Fruit fly (Drosophila melanogaster): ENCODE data around the gene CG44325.

CG44325 gene

DNA sequence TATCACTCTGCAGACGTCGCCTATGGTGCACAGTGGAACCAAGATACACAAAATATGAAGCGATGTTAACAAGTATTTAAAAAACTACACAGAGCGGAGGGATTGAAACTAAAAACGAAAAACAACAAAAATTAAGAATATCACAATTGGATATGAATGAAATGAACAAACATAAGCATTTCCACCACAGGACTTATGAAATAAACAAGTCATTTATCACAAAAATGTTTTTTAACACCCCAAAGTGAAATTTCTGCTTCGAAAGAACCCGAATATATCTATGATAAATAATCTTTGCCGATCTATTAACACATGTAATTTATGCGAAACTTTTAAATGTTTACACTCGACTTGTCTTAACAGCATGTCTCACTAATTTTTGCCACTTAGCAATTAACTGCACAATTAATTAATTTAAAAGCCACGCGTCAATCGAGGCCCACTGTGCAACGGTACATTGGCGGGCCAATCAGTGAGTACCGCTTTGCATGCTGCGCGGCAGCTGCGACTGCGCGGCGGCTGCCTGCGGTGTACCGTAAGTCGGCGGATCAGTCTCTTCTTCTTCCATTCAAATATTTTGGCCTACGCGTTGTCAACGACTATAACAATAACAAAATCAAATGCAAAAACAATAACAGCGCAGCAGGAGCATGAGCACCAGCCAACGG, 36.4 kb downstream of the CG44325 start:
- peak; percentile 2 for TF ChIP-seq h (GFP tag; optimal IDR thresholded peaks at IDR 0.05)
- peak; percentile 6 for TF ChIP-seq sv (GFP tag; optimal IDR thresholded peaks at IDR 0.05)
- no peak for TF ChIP-seq CrebA (GFP tag; optimal IDR thresholded peaks at IDR 0.05; ENCODE audit: borderline replicate concordance)
- TF ChIP-seq ey (GFP tag; optimal IDR thresholded peaks at IDR 0.05): no peak
- peak in 1 of 2 experiments; percentile 0 for TF ChIP-seq foxo (GFP tag; optimal IDR thresholded peaks at IDR 0.05)
- peak; percentile 43 for TF ChIP-seq woc (GFP tag; optimal IDR thresholded peaks at IDR 0.05)
- TF ChIP-seq Mio (GFP tag; optimal IDR thresholded peaks at IDR 0.05): no peak

DNA sequence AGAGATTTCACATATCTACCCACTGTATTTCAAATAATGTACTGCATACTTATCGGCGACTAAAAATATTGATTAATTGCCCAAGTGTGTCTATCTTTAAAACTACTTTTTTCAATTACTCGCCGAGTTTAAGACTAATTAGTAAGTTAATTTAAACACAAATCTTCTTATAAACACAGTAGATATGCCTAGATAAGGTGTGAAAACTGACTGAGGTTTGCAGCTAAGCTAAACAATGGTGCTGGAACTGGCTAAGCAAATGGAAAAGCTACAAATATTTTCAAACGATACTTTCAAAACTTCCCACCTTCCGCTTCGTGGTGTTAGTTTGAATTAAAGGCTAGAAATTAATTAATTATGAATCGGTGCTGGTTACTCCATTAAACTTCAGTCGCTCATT, 37.4 kb downstream of the CG44325 start:
- TF ChIP-seq GATAd (GFP tag; optimal IDR thresholded peaks at IDR 0.05): no peak
- TF ChIP-seq lola (GFP tag; optimal IDR thresholded peaks at IDR 0.05): no peak
- TF ChIP-seq Myc (optimal IDR thresholded peaks at IDR 0.05): peak; percentile 53
- TF ChIP-seq dmrt93B (GFP tag; optimal IDR thresholded peaks at IDR 0.05): no peak
- no peak for TF ChIP-seq CG9705 (GFP tag; optimal IDR thresholded peaks at IDR 0.05)

DNA sequence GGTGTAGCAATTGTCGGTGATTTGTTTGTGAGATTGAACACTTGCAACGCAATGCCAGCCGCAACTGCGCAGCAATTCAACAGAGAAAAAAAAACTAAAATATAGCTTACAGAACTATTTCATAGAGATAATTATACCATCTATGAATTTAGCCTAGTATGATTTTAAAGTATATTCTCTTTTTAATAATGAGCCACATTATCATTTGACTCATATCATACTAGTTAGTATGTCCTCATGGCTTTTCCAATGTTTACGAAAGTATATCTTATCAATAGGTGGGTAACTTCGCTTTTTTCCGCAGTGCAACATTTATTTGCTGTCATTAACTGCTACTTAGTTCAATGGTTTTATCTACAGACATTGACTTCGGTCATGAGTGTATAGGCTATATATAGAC, 39.5 kb downstream of the CG44325 start:
- TF ChIP-seq dsf (GFP tag; optimal IDR thresholded peaks at IDR 0.05; ENCODE audit: borderline replicate concordance) (no peak), Hnf4 (GFP tag; optimal IDR thresholded peaks at IDR 0.05) (no peak), fru (GFP tag; optimal IDR thresholded peaks at IDR 0.05) (no peak), Dfd (GFP tag; optimal IDR thresholded peaks at IDR 0.05) (no peak), psq (GFP tag; optimal IDR thresholded peaks at IDR 0.05) (no peak), woc (GFP tag; optimal IDR thresholded peaks at IDR 0.05) (no peak), br (GFP tag; optimal IDR thresholded peaks at IDR 0.05) (no peak), rgr (GFP tag; optimal IDR thresholded peaks at IDR 0.05) (no peak), Jra (GFP tag; optimal IDR thresholded peaks at IDR 0.05) (no peak), foxo (GFP tag; optimal IDR thresholded peaks at IDR 0.05) (no peak), HLH106 (tag; optimal IDR thresholded peaks at IDR 0.05) (no peak), Rel (GFP tag; optimal IDR thresholded peaks at IDR 0.05) (no peak), Rel (tag; optimal IDR thresholded peaks at IDR 0.05) (no peak), h (GFP tag; optimal IDR thresholded peaks at IDR 0.05) (no peak), Dif (GFP tag; optimal IDR thresholded peaks at IDR 0.05; ENCODE audit: partially characterized antibody) (no peak), CG32264 (GFP tag; optimal IDR thresholded peaks at IDR 0.05) (no peak), dmrt93B (GFP tag; optimal IDR thresholded peaks at IDR 0.05) (no peak), N (GFP tag; optimal IDR thresholded peaks at IDR 0.05) (no peak), tai (GFP tag; optimal IDR thresholded peaks at IDR 0.05) (no peak)

DNA sequence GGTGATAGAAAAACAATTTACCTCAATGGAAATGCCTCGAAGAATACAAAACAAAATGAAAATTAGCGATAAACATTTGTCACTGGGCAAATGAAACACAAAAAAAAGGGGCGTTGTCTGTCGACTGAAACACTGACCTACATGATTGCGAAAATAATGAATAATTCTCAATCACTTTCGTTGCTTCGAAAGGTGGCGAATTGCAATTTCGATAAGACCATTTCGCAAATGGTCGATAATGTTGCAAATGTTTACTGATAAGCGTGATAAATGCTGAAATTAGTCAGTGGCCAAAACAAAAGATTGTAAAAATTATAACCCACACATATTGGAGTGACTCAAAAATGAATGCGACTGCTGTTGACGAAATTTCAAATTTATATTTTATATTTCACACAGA, 42.2 kb downstream of the CG44325 start:
- no peak for TF ChIP-seq tai (GFP tag; optimal IDR thresholded peaks at IDR 0.05)
- no peak for TF ChIP-seq dl (GFP tag; optimal IDR thresholded peaks at IDR 0.05; ENCODE audit: insufficient read depth in 1 of 2, partially characterized antibody in 2 of 2)
- TF ChIP-seq jim (GFP tag; optimal IDR thresholded peaks at IDR 0.05): no peak
- no peak for TF ChIP-seq rgr (GFP tag; optimal IDR thresholded peaks at IDR 0.05)
- TF ChIP-seq Sp1 (GFP tag; optimal IDR thresholded peaks at IDR 0.05): no peak
- TF ChIP-seq Hr83 (GFP tag; optimal IDR thresholded peaks at IDR 0.05; ENCODE audit: poor library complexity, severe bottlenecking): no peak
- TF ChIP-seq Dfd (GFP tag; optimal IDR thresholded peaks at IDR 0.05): no peak
- no peak for TF ChIP-seq dmrt93B (GFP tag; optimal IDR thresholded peaks at IDR 0.05)
- no peak for TF ChIP-seq CG9705 (GFP tag; optimal IDR thresholded peaks at IDR 0.05)
- no peak for TF ChIP-seq OdsH (GFP tag; optimal IDR thresholded peaks at IDR 0.05)
- TF ChIP-seq usp (GFP tag; optimal IDR thresholded peaks at IDR 0.05): no peak
- no peak for TF ChIP-seq fru (GFP tag; optimal IDR thresholded peaks at IDR 0.05)
- no peak for TF ChIP-seq sv (GFP tag; optimal IDR thresholded peaks at IDR 0.05)
- no peak for TF ChIP-seq Abd-B (GFP tag; optimal IDR thresholded peaks at IDR 0.05)
- TF ChIP-seq Vsx2 (GFP tag; optimal IDR thresholded peaks at IDR 0.05; ENCODE audit: partially characterized antibody): no peak
